Worm (Caenorhabditis elegans) whole organism, young adult: ENCODE measurements around the gene mrps-23.

Experiments
- T07F8.4 ChIP-seq: sonication (generic microtip); optimal IDR thresholded peaks from 2 replicates; lab custom pipeline; 2016; ENCODE audit warnings: mild to moderate bottlenecking, missing genetic modification characterization, moderate library complexity, missing compliant biosample characterization
- hlh-12 ChIP-seq: sonication (generic microtip); optimal IDR thresholded peaks from 2 replicates; lab custom pipeline; 2016; ENCODE audit warnings: missing genetic modification characterization, missing compliant biosample characterization
- pha-4 ChIP-seq: fragments of 150-350 bp; sonication (generic microtip); optimal IDR thresholded peaks from 2 replicates; lab custom pipeline; 2014; ENCODE audit warnings: missing biosample characterization, missing genetic modification reagents, missing genetic modification characterization

DNA sequence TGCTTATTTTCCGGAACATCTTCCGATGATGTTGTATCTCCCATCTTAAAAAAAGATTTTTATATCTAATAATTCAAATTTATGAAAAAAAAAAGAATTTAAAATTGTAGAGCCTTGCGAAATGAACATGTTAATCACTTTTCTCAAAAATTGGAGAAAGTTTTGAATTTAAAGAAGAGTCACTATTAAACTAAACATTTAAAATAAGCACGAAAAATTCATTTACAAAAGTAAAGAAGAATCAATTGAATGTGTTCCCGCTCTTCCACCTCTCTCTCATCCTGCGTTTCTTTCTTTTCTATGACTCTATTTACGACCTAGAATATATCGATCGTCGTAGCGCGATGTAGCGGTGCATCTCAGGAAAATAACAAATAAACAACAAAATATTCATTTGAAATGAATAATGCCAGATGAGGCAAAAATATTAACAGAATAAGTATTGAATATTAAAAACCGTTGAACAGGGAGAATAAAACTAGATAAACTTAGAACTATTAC is 15.2 kb upstream of the mrps-23 start, which contains the start of gene ZK1098.3:
- TF ChIP-seq T07F8.4 (tag; lab: Kevin White, UChicago): no peak
- no peak for TF ChIP-seq hlh-12
- no peak for TF ChIP-seq pha-4 (tag; lab: Kevin White, UChicago)
